Fruit fly (Drosophila melanogaster): Measurements from ENCODE around the gene CG8209.

dm6 chr3L:7952978-7953377, 23.2 kb upstream of the CG8209 start:
- TF ChIP-seq OdsH (GFP tag; optimal IDR thresholded peaks at IDR 0.05) (no peak), Ets96B (tag; optimal IDR thresholded peaks at IDR 0.05) (no peak), Smox (GFP tag; optimal IDR thresholded peaks at IDR 0.05) (no peak), CG3032 (tag; optimal IDR thresholded peaks at IDR 0.05) (no peak), vri (GFP tag; optimal IDR thresholded peaks at IDR 0.05) (no peak)

Measured in whole organism, prepupa.